Worm (Caenorhabditis elegans): Measurements from ENCODE around the gene C26B2.2.

DNA sequence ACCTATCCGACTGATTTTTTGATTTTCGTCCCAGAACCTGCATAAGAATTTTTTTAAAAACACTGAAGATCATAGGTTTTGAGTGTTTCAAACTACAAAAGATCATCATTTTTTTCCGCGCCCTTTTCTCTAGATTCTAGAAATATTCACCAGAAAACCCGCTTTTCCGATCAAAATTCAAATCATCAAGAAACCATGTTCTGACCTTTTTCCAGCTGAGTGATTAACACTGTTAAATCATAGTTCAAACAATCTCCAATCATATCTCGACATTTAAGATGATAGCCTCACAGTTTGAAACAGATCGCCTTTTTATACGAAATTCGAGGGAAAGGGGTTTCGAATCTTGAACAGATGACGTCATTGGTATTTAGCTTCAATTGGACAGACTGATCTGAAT is 21.8 kb upstream of the C26B2.2 start:
- TF ChIP-seq ama-1 (optimal IDR thresholded peaks at IDR 0.05) (no peak), hmbx-1 (tag; optimal IDR thresholded peaks at IDR 0.05) (no peak), tra-4 (tag; optimal IDR thresholded peaks at IDR 0.05) (no peak), tbx-37 (GFP tag; conservative IDR thresholded peaks at IDR 0.05) (no peak), F13C5.2 (tag; optimal IDR thresholded peaks at IDR 0.05) (no peak), tbx-11 (GFP tag; IDR thresholded peaks at IDR 0.05) (no peak), flt-1 (GFP tag; IDR thresholded peaks at IDR 0.05) (no peak), ets-7 (tag; optimal IDR thresholded peaks at IDR 0.05) (no peak), B0310.2 (tag; optimal IDR thresholded peaks at IDR 0.05) (no peak), scrt-1 (GFP tag; IDR thresholded peaks at IDR 0.05) (no peak)
